Fruit fly (Drosophila melanogaster) whole organism, embryonic: ENCODE data around the gene CG14270.

Source experiments
- ATbp ChIP-seq: fragments of 200-800 bp; sonication (Bioruptor generic); optimal IDR thresholded peaks from 2 replicates; lab custom pipeline; 2017; ENCODE audit warnings: missing biosample characterization, mild to moderate bottlenecking, missing genetic modification characterization, missing genetic modification reagents
- Abd-B ChIP-seq: fragments of 200-800 bp; sonication (Bioruptor generic); optimal IDR thresholded peaks from 2 replicates; lab custom pipeline; 2018; ENCODE audit warnings: missing biosample characterization, mild to moderate bottlenecking, missing genetic modification characterization, moderate library complexity
- Awh ChIP-seq: fragments of 200-800 bp; sonication (Bioruptor generic); IDR thresholded peaks from 2 replicates; pipeline ENCODE4, ENCODE4 v1.3.6; 2022; ENCODE audit warnings: missing biosample characterization, missing genetic modification characterization
- CG1024 ChIP-seq: fragments of 200-800 bp; sonication (Bioruptor generic); IDR thresholded peaks from 2 replicates; pipeline ENCODE4 v1.3.6; 2022; ENCODE audit warnings: missing biosample characterization, missing genetic modification characterization
- CG12299 ChIP-seq: fragments of 200-800 bp; sonication (Bioruptor generic); optimal IDR thresholded peaks from 2 replicates; lab custom pipeline; 2018; ENCODE audit warnings: missing biosample characterization, mild to moderate bottlenecking, missing genetic modification characterization
- CG14965 ChIP-seq: fragments of 200-800 bp; sonication (Bioruptor generic); optimal IDR thresholded peaks from 2 replicates; lab custom pipeline; 2016; ENCODE audit warnings: missing biosample characterization, missing genetic modification characterization, borderline replicate concordance
- CG17802 ChIP-seq: fragments of 200-800 bp; sonication (Bioruptor generic); optimal IDR thresholded peaks from 2 replicates; lab custom pipeline; 2018; ENCODE audit warnings: missing biosample characterization, mild to moderate bottlenecking, missing genetic modification characterization, moderate library complexity
- CG2116 ChIP-seq: fragments of 200-800 bp; sonication (Bioruptor generic); optimal IDR thresholded peaks from 3 replicates; lab custom pipeline; 2018; ENCODE audit warnings: missing biosample characterization, mild to moderate bottlenecking, missing genetic modification characterization
- CG2120 ChIP-seq: fragments of 200-800 bp; sonication (Bioruptor generic); optimal IDR thresholded peaks from 3 replicates; lab custom pipeline; 2016; ENCODE audit warnings: missing biosample characterization, missing genetic modification characterization
- CG2875 ChIP-seq: fragments of 200-800 bp; sonication (Bioruptor generic); optimal IDR thresholded peaks from 2 replicates; lab custom pipeline; 2017; ENCODE audit warnings: missing biosample characterization, mild to moderate bottlenecking, missing genetic modification characterization, missing genetic modification reagents
- CG43689 ChIP-seq: fragments of 200-800 bp; sonication (Bioruptor generic); IDR thresholded peaks from 2 replicates; pipeline ENCODE4 v1.3.6; 2022; ENCODE audit warnings: missing biosample characterization, missing genetic modification characterization
- CG4820 ChIP-seq: fragments of 200-800 bp; sonication (Bioruptor generic); optimal IDR thresholded peaks from 3 replicates; lab custom pipeline; 2016; ENCODE audit warnings: missing biosample characterization, missing genetic modification characterization
- CG6854 ChIP-seq: fragments of 200-800 bp; sonication (Bioruptor generic); optimal IDR thresholded peaks from 3 replicates; lab custom pipeline; 2017; ENCODE audit warnings: missing biosample characterization, mild to moderate bottlenecking, missing genetic modification characterization
- CG7271 ChIP-seq: fragments of 200-800 bp; sonication (Bioruptor generic); optimal IDR thresholded peaks from 2 replicates; lab custom pipeline; 2018; ENCODE audit warnings: missing biosample characterization, mild to moderate bottlenecking, missing genetic modification characterization, moderate library complexity
- CG7839 ChIP-seq: fragments of 200-800 bp; sonication (Bioruptor generic); optimal IDR thresholded peaks from 3 replicates; lab custom pipeline; 2018; ENCODE audit warnings: missing biosample characterization, mild to moderate bottlenecking, missing genetic modification characterization, moderate library complexity
- CTCF ChIP-seq: fragments of 200-800 bp; sonication (Bioruptor generic); optimal IDR thresholded peaks from 2 replicates; lab custom pipeline; 2017; ENCODE audit warnings: missing biosample characterization, mild to moderate bottlenecking, missing genetic modification characterization, moderate library complexity
- Camta ChIP-seq: fragments of 200-800 bp; sonication (Bioruptor generic); optimal IDR thresholded peaks from 2 replicates; lab custom pipeline; 2016; ENCODE audit warnings: missing biosample characterization, missing genetic modification characterization
- D ChIP-seq, 2 experiments: fragments of 200-800 bp in 1 of 2; fragments of >200 bp in 1 of 2; sonication (Bioruptor generic) in 1 of 2; optimal IDR thresholded peaks; 2 replicates in 1 of 2; 3 replicates in 1 of 2; lab custom pipeline; 2017; ENCODE audit warnings: mild to moderate bottlenecking in 1 of 2, missing biosample characterization in 1 of 2, missing genetic modification characterization in 1 of 2, missing genetic modification reagents in 1 of 2
- Dbx ChIP-seq: fragments of 200-800 bp; sonication (Bioruptor generic); IDR thresholded peaks from 3 replicates; pipeline ENCODE4 v1.3.6; 2022; ENCODE audit warnings: missing biosample characterization, missing genetic modification characterization
- Dek ChIP-seq: fragments of 200-800 bp; sonication (Bioruptor generic); optimal IDR thresholded peaks from 3 replicates; lab custom pipeline; 2019; ENCODE audit warnings: missing biosample characterization, mild to moderate bottlenecking, missing genetic modification characterization, moderate library complexity
- Dref ChIP-seq: fragments of 200-800 bp; sonication (Bioruptor generic); IDR thresholded peaks from 2 replicates; pipeline ENCODE4 v1.3.6; 2022; ENCODE audit warnings: missing biosample characterization, missing genetic modification characterization
- Eip74EF ChIP-seq, 2 experiments: fragments of 200-800 bp in 1 of 2; fragments of >200 bp in 1 of 2; sonication (Bioruptor generic) in 1 of 2; optimal IDR thresholded peaks; 2 replicates each; lab custom pipeline; 2017 to 2019; ENCODE audit warnings: missing biosample characterization in 2 of 2, missing genetic modification characterization in 2 of 2, mild to moderate bottlenecking in 1 of 2, moderate library complexity in 1 of 2
- Fer1 ChIP-seq: fragments of 200-800 bp; sonication (Bioruptor generic); optimal IDR thresholded peaks from 2 replicates; lab custom pipeline; 2017; ENCODE audit warnings: missing biosample characterization, mild to moderate bottlenecking, missing genetic modification characterization
- HLH54F ChIP-seq: fragments of 200-800 bp; sonication (Bioruptor generic); optimal IDR thresholded peaks from 3 replicates; lab custom pipeline; 2016; ENCODE audit warnings: missing biosample characterization, missing genetic modification characterization
- Hmx ChIP-seq: fragments of 200-800 bp; sonication (Bioruptor generic); optimal IDR thresholded peaks from 2 replicates; lab custom pipeline; 2016; ENCODE audit warnings: missing biosample characterization, missing genetic modification characterization
- Lpt ChIP-seq: fragments of >200 bp; optimal IDR thresholded peaks from 2 replicates; lab custom pipeline; 2018; ENCODE audit warnings: missing biosample characterization, missing genetic modification characterization
- Mad ChIP-seq: fragments of 200-800 bp; sonication (Bioruptor generic); optimal IDR thresholded peaks from 2 replicates; lab custom pipeline; 2016; ENCODE audit warnings: missing biosample characterization, missing genetic modification characterization
- Oaz ChIP-seq: fragments of 200-800 bp; sonication (Bioruptor generic); IDR thresholded peaks from 2 replicates; pipeline ENCODE4 v1.3.6; 2022; ENCODE audit warnings: missing biosample characterization, missing genetic modification characterization
- Sry-δ ChIP-seq: fragments of 200-800 bp; sonication (Bioruptor generic); optimal IDR thresholded peaks from 2 replicates; lab custom pipeline; 2016; ENCODE audit warnings: missing biosample characterization, missing genetic modification characterization
- Taf1 ChIP-seq: fragments of 200-800 bp; sonication (Bioruptor generic); IDR thresholded peaks from 2 replicates; pipeline ENCODE4 v1.3.6; 2022; ENCODE audit warnings: missing biosample characterization, missing genetic modification characterization
- al ChIP-seq: fragments of 200-800 bp; sonication (Bioruptor generic); IDR thresholded peaks from 2 replicates; pipeline ENCODE4 v1.3.6; 2022; ENCODE audit warnings: missing biosample characterization, missing genetic modification characterization
- ara ChIP-seq: fragments of 200-800 bp; sonication (Bioruptor generic); IDR thresholded peaks from 2 replicates; pipeline ENCODE4 v1.3.6; 2022; ENCODE audit warnings: missing biosample characterization, missing genetic modification characterization
- da ChIP-seq: fragments of 200-800 bp; sonication (Bioruptor generic); optimal IDR thresholded peaks from 2 replicates; lab custom pipeline; 2016; ENCODE audit warnings: missing biosample characterization, missing genetic modification characterization
- dan ChIP-seq: fragments of 200-800 bp; sonication (Bioruptor generic); IDR thresholded peaks from 2 replicates; pipeline ENCODE4 v1.3.6; 2022; ENCODE audit warnings: missing biosample characterization, missing genetic modification characterization
- dimm ChIP-seq: fragments of 200-800 bp; sonication (Bioruptor generic); IDR thresholded peaks from 2 replicates; pipeline ENCODE4 v1.3.6; 2022; ENCODE audit warnings: missing biosample characterization, missing genetic modification characterization
- ewg ChIP-seq: fragments of 200-800 bp; sonication (Bioruptor generic); optimal IDR thresholded peaks from 3 replicates; lab custom pipeline; 2017; ENCODE audit warnings: mild to moderate bottlenecking, missing biosample characterization, missing genetic modification reagents, missing genetic modification characterization
- hbn ChIP-seq: fragments of 200-800 bp; sonication (Bioruptor generic); IDR thresholded peaks from 2 replicates; pipeline ENCODE4 v1.3.6; 2022; ENCODE audit warnings: missing biosample characterization, missing genetic modification characterization; ENCODE audit not compliant: partially characterized antibody
- hth ChIP-seq: fragments of >200 bp; optimal IDR thresholded peaks from 2 replicates; lab custom pipeline; 2017; ENCODE audit warnings: inconsistent platforms
- jigr1 ChIP-seq: fragments of 200-800 bp; sonication (Bioruptor generic); IDR thresholded peaks from 3 replicates; pipeline ENCODE4 v1.3.6; 2022; ENCODE audit warnings: missing biosample characterization, missing genetic modification characterization
- knrl ChIP-seq: fragments of 200-800 bp; sonication (Bioruptor generic); IDR thresholded peaks from 3 replicates; pipeline ENCODE4 v1.3.6; 2022; ENCODE audit warnings: missing biosample characterization, missing genetic modification characterization; ENCODE audit not compliant: partially characterized antibody
- nmo ChIP-seq: fragments of 200-800 bp; sonication (Bioruptor generic); optimal IDR thresholded peaks from 2 replicates; lab custom pipeline; 2018; ENCODE audit warnings: missing biosample characterization, mild to moderate bottlenecking, missing genetic modification characterization, moderate library complexity
- ranshi ChIP-seq: fragments of 200-800 bp; sonication (Bioruptor generic); IDR thresholded peaks from 2 replicates; pipeline ENCODE4 v1.3.6; 2022; ENCODE audit warnings: missing biosample characterization, missing genetic modification characterization
- repo ChIP-seq: fragments of 200-800 bp; sonication (Bioruptor generic); optimal IDR thresholded peaks from 2 replicates; lab custom pipeline; 2016; ENCODE audit warnings: missing biosample characterization, missing genetic modification characterization
- run ChIP-seq: fragments of 200-800 bp; sonication (Bioruptor generic); optimal IDR thresholded peaks from 3 replicates; lab custom pipeline; 2018; ENCODE audit warnings: missing biosample characterization, mild to moderate bottlenecking, missing genetic modification characterization
- salm ChIP-seq: fragments of 200-800 bp; sonication (Bioruptor generic); optimal IDR thresholded peaks from 2 replicates; lab custom pipeline; 2018; ENCODE audit warnings: missing biosample characterization, mild to moderate bottlenecking, missing genetic modification characterization
- sima ChIP-seq: fragments of 200-800 bp; sonication (Bioruptor generic); optimal IDR thresholded peaks from 2 replicates; lab custom pipeline; 2016; ENCODE audit warnings: missing biosample characterization, missing genetic modification characterization
- stc ChIP-seq: fragments of 200-800 bp; sonication (Bioruptor generic); IDR thresholded peaks from 2 replicates; pipeline ENCODE4 v1.3.6; 2022; ENCODE audit warnings: missing biosample characterization, missing genetic modification characterization
- sug ChIP-seq: fragments of 200-800 bp; optimal IDR thresholded peaks from 2 replicates; lab custom pipeline; 2019; ENCODE audit warnings: missing biosample characterization, mild to moderate bottlenecking, missing genetic modification characterization, moderate library complexity
- trh ChIP-seq: fragments of 200-800 bp; sonication (Bioruptor generic); optimal IDR thresholded peaks from 2 replicates; lab custom pipeline; 2016; ENCODE audit warnings: missing biosample characterization, missing genetic modification characterization

Gene CG14270

dm6 chrX:3474476-3475439, 10.4 kb downstream of the CG14270 start, which contains the start of gene CG12206 (continued):
- peak; percentile 21 for TF ChIP-seq CG2120 (GFP tag; lab: Kevin White, UChicago)
- peak; percentile 23 for TF ChIP-seq salm (tag; lab: Kevin White, UChicago)
- no peak for TF ChIP-seq CG7271
- TF ChIP-seq CG7839 (tag; lab: Kevin White, UChicago) = peak; percentile 79
- TF ChIP-seq sima (GFP tag; lab: Kevin White, UChicago) = no peak
- TF ChIP-seq Awh (GFP tag; lab: Robert Waterston, UW) = no peak
- TF ChIP-seq Abd-B (GFP tag; lab: Kevin White, UChicago) = peak; percentile 60
- no peak for TF ChIP-seq CG1024 (GFP tag; lab: Robert Waterston, UW)
- TF ChIP-seq Oaz = no peak
- TF ChIP-seq Dbx = peak; percentile 47; the same call in 1 of the 3 replicates
- no peak for TF ChIP-seq trh (GFP tag; lab: Kevin White, UChicago)
- no peak for TF ChIP-seq hth
- TF ChIP-seq jigr1 (GFP tag; lab: Robert Waterston, UW) = no peak
- peak; percentile 53; the same call in 1 of the 2 replicates for TF ChIP-seq al (GFP tag; lab: Robert Waterston, UW)
- no peak for TF ChIP-seq da (GFP tag; lab: Kevin White, UChicago)
- peak; percentile 54 for TF ChIP-seq Dek
- TF ChIP-seq Dref (GFP tag; lab: Robert Waterston, UW) = no peak
- TF ChIP-seq dimm (GFP tag; lab: Robert Waterston, UW) = no peak
- TF ChIP-seq ranshi (GFP tag; lab: Robert Waterston, UW) = peak; percentile 60; the same call in 1 of the 2 replicates
- TF ChIP-seq Fer1 (GFP tag; lab: Kevin White, UChicago) = peak; percentile 56
- TF ChIP-seq ewg = peak; percentile 25
- TF ChIP-seq Sry-δ (GFP tag; lab: Kevin White, UChicago) = no peak
- TF ChIP-seq Camta (GFP tag; lab: Kevin White, UChicago) = no peak
- TF ChIP-seq CG14965 (GFP tag; lab: Kevin White, UChicago) = no peak
- no peak for TF ChIP-seq CG12299 (tag; lab: Kevin White, UChicago)
- TF ChIP-seq HLH54F (GFP tag; lab: Kevin White, UChicago) = no peak
- TF ChIP-seq CTCF = no peak
- peak; percentile 74 for TF ChIP-seq nmo
- TF ChIP-seq dan (GFP tag; lab: Robert Waterston, UW) = no peak
- peak; percentile 52 for TF ChIP-seq ATbp (GFP tag; lab: Kevin White, UChicago)
- no peak for TF ChIP-seq hbn (GFP tag; lab: Robert Waterston, UW)
- peak in 1 of 2 experiments; percentile 45 for TF ChIP-seq Eip74EF (GFP tag; optimal IDR thresholded peaks at IDR 0.05; lab: Kevin White, UChicago)
- TF ChIP-seq CG17802 (tag; lab: Kevin White, UChicago) = no peak
- TF ChIP-seq sug = peak; percentile 39
- no peak for TF ChIP-seq CG43689 (GFP tag; lab: Robert Waterston, UW)
- peak; percentile 44 for TF ChIP-seq run (tag; lab: Kevin White, UChicago)
- TF ChIP-seq Lpt (GFP tag; lab: Kevin White, UChicago) = no peak
- no peak for TF ChIP-seq CG2116 (GFP tag; lab: Kevin White, UChicago)
- no peak for TF ChIP-seq D (optimal IDR thresholded peaks at IDR 0.05; lab: Kevin White, UChicago)
- TF ChIP-seq D (GFP tag; optimal IDR thresholded peaks at IDR 0.05; lab: Kevin White, UChicago) = peak; percentile 33
- TF ChIP-seq CG6854 = peak; percentile 59
- TF ChIP-seq stc (GFP tag; lab: Robert Waterston, UW) = no peak
- TF ChIP-seq repo = no peak
- TF ChIP-seq knrl (GFP tag; lab: Robert Waterston, UW) = no peak
- TF ChIP-seq Mad = no peak
- TF ChIP-seq Taf1 (GFP tag; lab: Robert Waterston, UW) = no peak; the same call in 1 of the 2 replicates
- TF ChIP-seq ara (GFP tag; lab: Robert Waterston, UW) = peak; percentile 43; the same call in 1 of the 2 replicates
- TF ChIP-seq Hmx = no peak
- no peak for TF ChIP-seq CG2875
- peak; percentile 2 for TF ChIP-seq CG4820 (GFP tag; lab: Kevin White, UChicago)
